Fruit fly (Drosophila melanogaster) whole organism: ENCODE results near the gene CG14207.
A peak's percentile ranks its signal among the peaks of the same experiment; 100 is the strongest.

ENCODE experiments used
- CG8478 ChIP-seq: fragments of >200 bp; optimal IDR thresholded peaks from 2 replicates; lab custom pipeline; 2018; ENCODE audit warnings: inconsistent platforms
- Dll ChIP-seq: fragments of >200 bp; optimal IDR thresholded peaks from 2 replicates; lab custom pipeline; 2017
- EcR ChIP-seq, 2 experiments: fragments of >200 bp; optimal IDR thresholded peaks; 2 replicates each; lab custom pipeline; 2017; ENCODE audit warnings: missing biosample characterization in 2 of 2, missing genetic modification characterization in 2 of 2, missing genetic modification reagents in 2 of 2
- pan ChIP-seq: fragments of >200 bp; optimal IDR thresholded peaks from 2 replicates; lab custom pipeline; 2017
- psq ChIP-seq: fragments of >200 bp; optimal IDR thresholded peaks from 2 replicates; lab custom pipeline; 2017
- usp ChIP-seq: fragments of >200 bp; optimal IDR thresholded peaks from 2 replicates; lab custom pipeline; 2017; ENCODE audit warnings: missing biosample characterization, missing genetic modification characterization, mixed read lengths

The CG14207 gene

DNA sequence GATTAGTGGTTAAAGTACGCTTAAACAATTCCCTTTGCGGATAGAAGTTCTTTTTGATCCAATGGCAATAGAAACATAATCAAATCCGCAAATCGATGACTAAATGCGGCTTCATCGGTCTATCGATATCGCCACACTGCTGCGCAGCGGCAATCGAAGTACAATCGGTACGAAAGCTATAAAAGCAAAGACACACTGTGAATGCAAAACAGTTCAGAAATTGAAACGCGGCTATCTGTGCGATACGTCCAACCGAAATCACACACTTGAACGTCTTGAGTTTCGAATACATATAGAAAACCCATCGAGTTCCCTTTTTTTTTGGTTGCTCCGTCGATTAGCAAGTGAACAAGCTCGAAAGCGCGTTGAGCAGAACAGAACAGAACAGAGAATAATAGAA, at the start of gene CG14207:
CG14207 (plus strand) TSS at position 203 of the 400 bp plus-strand sequence.
- no peak for TF ChIP-seq pan (lab: Kevin White, UChicago)
- TF ChIP-seq Dll (lab: Kevin White, UChicago) = no peak
- TF ChIP-seq psq (lab: Kevin White, UChicago) = no peak
- no peak for TF ChIP-seq CG8478 (lab: Kevin White, UChicago)
- no peak for TF ChIP-seq usp
- TF ChIP-seq EcR (GFP tag; optimal IDR thresholded peaks at IDR 0.05; lab: Kevin White, UChicago) = no peak

DNA sequence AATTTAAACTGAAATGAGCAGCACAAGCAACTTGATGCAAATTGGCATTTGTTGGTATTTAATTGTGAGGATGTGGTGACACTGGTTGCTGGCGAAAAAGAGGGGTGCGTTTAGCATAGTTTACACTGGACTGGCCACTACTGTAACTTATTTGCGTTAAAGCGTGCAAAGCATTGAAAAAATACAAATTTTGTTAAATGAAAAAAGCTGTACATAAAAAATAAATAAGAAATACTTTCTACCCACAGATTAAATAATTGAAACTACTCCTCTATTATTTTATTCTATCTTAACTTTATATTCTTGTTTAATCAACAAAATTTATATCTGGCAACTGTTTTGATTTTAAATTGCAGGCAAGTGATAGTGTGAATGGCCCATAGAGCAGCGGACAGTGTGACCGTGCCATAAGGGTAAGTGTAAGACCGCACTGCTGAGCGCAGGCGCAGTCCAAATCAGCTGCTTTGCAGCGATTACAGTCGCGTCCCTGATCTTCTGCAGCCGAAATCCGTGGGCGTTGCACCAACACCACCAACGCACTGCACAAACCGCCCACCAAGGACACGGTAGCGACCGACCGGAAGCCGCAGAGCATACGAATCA, 39.2 kb upstream of the CG14207 start, which contains the start of the genes Grip84 and car:
Grip84 (minus strand) TSS at position 51 of the 603 bp plus-strand sequence.
car (plus strand) TSS at position 306 of the 603 bp plus-strand sequence.
- TF ChIP-seq pan (lab: Kevin White, UChicago) (no peak), EcR (GFP tag; optimal IDR thresholded peaks at IDR 0.05; lab: Kevin White, UChicago) (no peak), Dll (lab: Kevin White, UChicago) (no peak), psq (lab: Kevin White, UChicago) (no peak), usp (no peak), CG8478 (lab: Kevin White, UChicago) (no peak)

DNA sequence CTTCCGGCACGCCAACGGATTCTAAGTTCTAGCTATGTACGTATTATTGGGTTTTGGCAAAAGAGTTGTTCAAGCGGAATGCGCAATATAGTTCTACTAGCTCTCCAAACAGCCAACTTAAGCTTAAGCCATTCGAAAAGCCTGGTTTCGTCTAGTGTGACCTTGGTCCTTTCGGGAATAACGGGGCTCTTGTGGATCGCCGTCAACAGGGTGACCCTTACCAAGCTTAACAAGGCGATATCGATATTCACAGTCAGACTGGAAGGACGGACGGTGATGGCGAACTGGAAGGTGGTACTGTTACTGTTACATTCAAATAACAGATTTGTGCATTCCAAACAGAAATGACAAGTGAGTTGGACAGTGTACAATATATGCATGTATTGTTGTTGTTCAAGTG, 31.3 kb upstream of the CG14207 start:
- TF ChIP-seq usp = no peak
- no peak for TF ChIP-seq pan (lab: Kevin White, UChicago)
- TF ChIP-seq EcR (GFP tag; optimal IDR thresholded peaks at IDR 0.05; lab: Kevin White, UChicago) = no peak
- no peak for TF ChIP-seq psq (lab: Kevin White, UChicago)
- no peak for TF ChIP-seq CG8478 (lab: Kevin White, UChicago)
- no peak for TF ChIP-seq Dll (lab: Kevin White, UChicago)

DNA sequence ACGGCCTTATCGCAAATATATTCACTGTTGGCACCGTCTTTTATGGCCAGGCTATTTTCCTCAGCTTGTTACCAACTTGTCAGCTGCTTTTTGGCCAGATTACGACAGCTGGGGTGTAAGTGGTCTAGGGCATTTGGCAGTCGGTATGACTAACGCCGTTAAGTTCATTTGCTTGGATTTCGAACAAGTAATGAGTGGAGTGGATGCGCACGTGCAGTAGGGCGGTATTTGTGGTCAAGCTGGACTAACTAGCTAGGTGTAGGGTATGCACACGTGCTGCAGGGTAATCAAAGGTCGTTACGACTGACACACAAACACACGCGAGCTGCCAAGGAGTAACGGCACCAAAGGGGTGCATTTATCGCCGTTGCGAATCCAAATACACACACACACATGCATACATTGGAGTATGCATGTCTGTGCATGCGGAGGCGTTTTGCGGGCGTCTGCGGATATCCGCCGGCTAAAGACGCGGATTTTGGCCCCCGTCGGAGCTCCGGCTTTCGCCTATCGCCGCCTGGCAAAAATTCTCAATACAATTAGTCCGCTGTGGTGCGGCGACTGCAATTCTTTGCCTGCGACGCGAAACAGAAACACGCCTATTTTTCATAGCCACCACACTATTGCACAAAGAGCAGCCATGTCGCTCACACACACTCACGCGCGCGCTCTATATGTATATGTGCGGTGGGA, 26.9 kb upstream of the CG14207 start:
- TF ChIP-seq Dll (lab: Kevin White, UChicago) (no peak), pan (lab: Kevin White, UChicago) (no peak), CG8478 (lab: Kevin White, UChicago) (no peak), EcR (GFP tag; optimal IDR thresholded peaks at IDR 0.05; lab: Kevin White, UChicago) (no peak), usp (no peak), psq (lab: Kevin White, UChicago) (no peak)

DNA sequence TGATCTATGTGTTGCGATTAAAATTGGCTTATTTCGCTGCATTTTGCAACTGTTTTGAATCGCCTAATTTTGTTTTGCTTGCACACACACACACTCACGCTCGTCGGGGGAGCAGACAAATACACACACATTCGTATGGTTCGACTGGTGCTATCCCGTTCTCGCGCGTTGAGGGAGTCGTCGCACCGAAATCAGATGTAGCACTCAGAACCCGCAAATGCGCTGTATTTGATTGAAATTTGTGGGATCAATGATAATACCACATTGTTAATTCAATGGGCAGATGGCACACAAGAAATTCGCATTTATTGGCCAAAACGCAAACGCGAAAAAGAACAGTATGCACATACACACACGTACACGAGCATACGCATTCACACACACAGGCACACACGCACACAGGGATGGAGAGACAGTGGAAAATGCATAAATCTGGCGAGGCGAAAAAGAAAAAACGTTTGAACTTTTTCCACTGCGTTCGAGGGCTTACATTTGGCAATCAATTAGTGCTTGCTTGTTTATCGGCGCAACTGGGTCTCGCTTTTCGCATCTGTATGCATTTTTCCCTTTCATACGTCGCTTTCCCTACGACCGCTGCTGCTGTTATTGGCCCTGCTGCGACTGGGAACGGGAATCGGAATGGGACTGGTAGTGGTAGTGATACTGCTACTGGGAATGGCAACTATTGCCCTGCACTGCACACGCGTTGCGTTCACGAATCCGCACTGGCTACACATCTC, 25.9 kb upstream of the CG14207 start:
- TF ChIP-seq EcR (GFP tag; optimal IDR thresholded peaks at IDR 0.05; lab: Kevin White, UChicago) (no peak), usp (no peak), CG8478 (lab: Kevin White, UChicago) (peak; percentile 89), Dll (lab: Kevin White, UChicago) (no peak), psq (lab: Kevin White, UChicago) (no peak)

DNA sequence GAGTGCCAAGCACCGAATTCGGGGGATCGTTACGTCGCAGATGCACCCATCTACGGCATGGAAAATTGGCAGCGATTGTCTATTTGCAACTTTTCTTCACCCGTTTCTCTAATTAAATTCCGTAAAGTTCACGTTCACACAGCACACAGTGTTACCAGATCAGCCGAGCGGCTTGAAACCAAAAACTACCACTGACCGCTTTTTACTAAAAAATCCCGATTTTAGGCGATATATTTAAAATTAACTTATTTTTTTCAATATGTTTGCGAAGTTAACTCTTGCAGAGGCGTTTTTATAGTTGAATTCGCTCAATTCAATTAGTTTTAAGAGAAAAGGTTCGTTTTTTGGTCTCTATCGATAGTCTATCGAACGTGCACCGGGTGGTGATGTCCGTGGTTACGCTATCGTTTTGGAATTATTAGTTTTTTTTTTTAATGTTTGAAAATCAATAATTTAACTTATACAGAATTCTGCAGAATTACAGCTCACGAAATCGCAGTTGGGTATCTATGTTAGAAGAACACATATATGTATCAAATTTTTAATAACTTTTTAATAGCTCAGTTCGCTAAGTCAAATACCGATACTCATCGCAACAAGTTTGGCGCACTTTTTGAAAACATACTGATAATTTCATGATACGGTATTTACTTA, 25.2 kb upstream of the CG14207 start, which contains the start of gene Tao:
Tao (minus strand) TSS at position 153 of the 654 bp plus-strand sequence.
- TF ChIP-seq Dll (lab: Kevin White, UChicago) (no peak), EcR (GFP tag; optimal IDR thresholded peaks at IDR 0.05; lab: Kevin White, UChicago) (no peak), usp (no peak), CG8478 (lab: Kevin White, UChicago) (no peak), pan (lab: Kevin White, UChicago) (no peak), psq (lab: Kevin White, UChicago) (no peak)

DNA sequence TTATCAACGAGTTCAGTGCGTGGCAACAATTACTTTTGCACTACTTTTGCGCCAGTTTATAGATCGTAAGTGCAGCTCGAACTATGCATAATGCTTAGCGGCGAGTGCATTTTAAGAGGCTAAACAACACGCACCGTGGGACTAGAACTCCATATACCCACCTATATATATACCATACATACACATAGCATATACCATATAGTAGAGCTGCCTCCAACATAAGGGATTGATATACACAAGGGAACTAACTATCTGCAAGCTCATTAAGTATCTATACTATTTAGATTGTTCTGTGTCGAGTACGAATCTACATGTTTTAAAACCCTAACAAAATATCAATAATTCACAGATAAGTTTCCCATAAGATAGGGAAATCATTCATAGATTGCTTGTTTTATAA, 23.1 kb upstream of the CG14207 start, which contains the start of gene CG14218:
CG14218 (minus strand) TSS at position 101 of the 400 bp plus-strand sequence.
- TF ChIP-seq Dll (lab: Kevin White, UChicago) (no peak), usp (no peak), CG8478 (lab: Kevin White, UChicago) (no peak), pan (lab: Kevin White, UChicago) (no peak), EcR (GFP tag; optimal IDR thresholded peaks at IDR 0.05; lab: Kevin White, UChicago) (no peak), psq (lab: Kevin White, UChicago) (no peak)

DNA sequence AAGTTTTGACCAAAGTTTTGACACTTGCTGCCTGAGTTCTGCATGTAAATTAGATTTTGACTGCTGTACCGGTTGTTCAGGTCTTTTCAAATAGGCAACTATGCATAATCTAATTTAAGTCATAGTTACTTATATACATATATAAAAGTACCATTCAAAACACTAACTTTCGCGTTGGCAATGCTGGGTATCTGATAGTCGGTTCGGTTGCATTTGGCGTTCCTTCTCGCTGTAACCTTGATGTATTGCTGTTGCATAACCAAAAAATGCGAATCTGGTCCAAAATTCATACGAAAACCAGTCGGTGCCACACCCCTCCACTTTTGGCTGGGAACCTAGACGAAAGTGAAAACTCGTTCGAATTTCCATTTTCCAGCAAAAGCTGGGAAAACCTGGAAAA, 22.3 kb upstream of the CG14207 start:
- TF ChIP-seq CG8478 (lab: Kevin White, UChicago) = no peak
- TF ChIP-seq Dll (lab: Kevin White, UChicago) = no peak
- no peak for TF ChIP-seq pan (lab: Kevin White, UChicago)
- TF ChIP-seq usp = no peak
- TF ChIP-seq psq (lab: Kevin White, UChicago) = no peak
- TF ChIP-seq EcR (GFP tag; optimal IDR thresholded peaks at IDR 0.05; lab: Kevin White, UChicago) = no peak

DNA sequence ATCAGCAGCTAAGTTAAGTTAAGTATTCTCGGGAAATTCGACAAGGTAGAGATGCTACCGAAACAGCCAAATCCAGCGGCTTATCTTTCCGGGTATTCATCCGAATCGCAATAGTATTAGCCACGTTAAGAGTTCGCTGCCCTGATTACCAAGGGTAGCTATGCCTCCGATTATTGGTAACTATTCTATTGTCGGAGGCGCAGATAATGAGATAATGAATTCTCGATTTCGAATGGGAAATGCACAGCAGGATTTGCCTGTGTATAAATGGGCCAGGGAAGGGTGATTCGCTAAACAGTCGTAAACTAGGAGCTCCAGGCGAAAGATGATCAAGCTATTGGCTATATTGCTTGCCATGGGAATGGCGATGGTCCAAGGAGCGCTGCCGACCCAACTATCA, 21.7 kb upstream of the CG14207 start, which contains the start of gene CG14204:
CG14204 (plus strand) TSS at position 301 of the 400 bp plus-strand sequence.
- no peak for TF ChIP-seq psq (lab: Kevin White, UChicago)
- TF ChIP-seq usp = no peak
- no peak for TF ChIP-seq CG8478 (lab: Kevin White, UChicago)
- TF ChIP-seq EcR (GFP tag; optimal IDR thresholded peaks at IDR 0.05; lab: Kevin White, UChicago) = no peak

DNA sequence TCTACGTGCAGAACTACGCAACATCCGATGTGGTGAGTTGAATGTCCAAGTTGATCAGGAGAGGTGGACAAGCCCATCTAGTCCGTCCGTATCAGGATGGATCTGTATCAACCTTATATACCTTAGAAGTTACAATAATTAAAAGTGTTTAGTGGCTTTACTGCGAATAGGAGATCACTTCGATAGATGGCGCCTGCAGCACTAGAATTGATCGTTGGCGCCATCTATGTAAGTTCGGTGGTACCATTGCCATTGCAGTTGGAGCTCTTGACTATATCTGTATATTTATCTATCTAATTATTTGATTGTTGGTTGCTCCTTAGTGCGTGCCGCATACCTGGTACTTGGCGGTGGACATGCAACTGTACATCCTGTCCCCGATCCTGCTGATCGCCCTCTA, 19.9 kb upstream of the CG14207 start:
- TF ChIP-seq pan (lab: Kevin White, UChicago) (no peak), Dll (lab: Kevin White, UChicago) (no peak), EcR (GFP tag; optimal IDR thresholded peaks at IDR 0.05; lab: Kevin White, UChicago) (no peak), CG8478 (lab: Kevin White, UChicago) (no peak), psq (lab: Kevin White, UChicago) (no peak)
